Fruit fly (Drosophila melanogaster): ENCODE results near the gene CG15743.
A peak's percentile ranks its signal among the peaks of the same experiment; 100 is the strongest.

The CG15743 gene

DNA sequence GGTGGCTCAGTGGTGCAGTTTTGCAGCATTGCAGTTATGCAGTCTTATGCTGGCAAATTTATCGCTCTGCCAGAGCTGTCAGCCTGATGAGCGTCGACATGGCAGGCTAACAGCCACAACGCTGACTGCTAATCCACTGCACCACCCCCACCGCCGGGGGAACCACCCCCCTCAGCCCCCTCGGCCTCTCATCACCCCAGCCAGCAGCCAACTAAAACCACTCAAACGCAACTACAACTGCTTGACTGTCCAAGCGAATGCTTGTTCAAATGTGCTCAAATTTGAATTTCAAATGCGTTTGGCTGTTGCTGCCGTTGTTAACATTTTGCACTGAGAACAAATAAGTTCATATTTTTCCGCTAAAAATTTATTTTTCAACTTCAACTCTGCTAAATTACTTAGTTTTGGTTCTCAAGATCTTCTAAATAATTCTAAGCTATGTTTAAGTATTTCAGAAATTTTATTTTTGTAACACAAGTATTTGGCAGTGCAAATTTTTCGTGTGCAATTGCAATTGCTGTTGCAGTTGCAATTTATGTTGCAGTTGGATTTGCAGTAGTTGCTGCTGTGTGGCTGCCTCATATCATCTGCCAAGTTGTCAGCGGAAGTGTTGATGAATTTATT is 47.1 kb upstream of the CG15743 start:
- no peak for TF ChIP-seq danr (GFP tag; IDR thresholded peaks at IDR 0.05)
- TF ChIP-seq Jarid2 (GFP tag; optimal IDR thresholded peaks at IDR 0.05): no peak
- TF ChIP-seq CG8944 (GFP tag; optimal IDR thresholded peaks at IDR 0.05): no peak
- no peak for TF ChIP-seq CG1602 (GFP tag; optimal IDR thresholded peaks at IDR 0.05)
- TF ChIP-seq cato (GFP tag; optimal IDR thresholded peaks at IDR 0.05; ENCODE audit: borderline replicate concordance): no peak
- TF ChIP-seq Dfd (GFP tag; optimal IDR thresholded peaks at IDR 0.05): no peak
- TF ChIP-seq stc (GFP tag; IDR thresholded peaks at IDR 0.05): no peak
- no peak for TF ChIP-seq CG9932 (GFP tag; IDR thresholded peaks at IDR 0.05)
- TF ChIP-seq cad (GFP tag; optimal IDR thresholded peaks at IDR 0.05): no peak
- no peak for TF ChIP-seq Sin3A (optimal IDR thresholded peaks at IDR 0.05)
- TF ChIP-seq HHEX (GFP tag; optimal IDR thresholded peaks at IDR 0.05): no peak
- TF ChIP-seq CG10274 (GFP tag; optimal IDR thresholded peaks at IDR 0.05): no peak
- no peak for TF ChIP-seq gt (GFP tag; IDR thresholded peaks at IDR 0.05)
- no peak for TF ChIP-seq bab2 (GFP tag; optimal IDR thresholded peaks at IDR 0.05)
- no peak for TF ChIP-seq CG2116 (GFP tag; optimal IDR thresholded peaks at IDR 0.05)
- TF ChIP-seq CG13287 (GFP tag; IDR thresholded peaks at IDR 0.05; ENCODE audit: partially characterized antibody): no peak
- TF ChIP-seq z (GFP tag; IDR thresholded peaks at IDR 0.05): peak; percentile 76
- TF ChIP-seq CG14441 (GFP tag; IDR thresholded peaks at IDR 0.05): no peak
- TF ChIP-seq Eip74EF (GFP tag; optimal IDR thresholded peaks at IDR 0.05): peak in 1 of 2 experiments; percentile 10
- no peak for TF ChIP-seq CG17829 (tag; optimal IDR thresholded peaks at IDR 0.05)
- TF ChIP-seq Stat92E (GFP tag; optimal IDR thresholded peaks at IDR 0.05): no peak
- peak; percentile 23 for TF ChIP-seq nmo (GFP tag; optimal IDR thresholded peaks at IDR 0.05)
- no peak for TF ChIP-seq pnt (GFP tag; optimal IDR thresholded peaks at IDR 0.05)
- TF ChIP-seq Camta (GFP tag; optimal IDR thresholded peaks at IDR 0.05): no peak
- no peak for TF ChIP-seq zfh1 (GFP tag; IDR thresholded peaks at IDR 0.05)
- TF ChIP-seq fd64A (GFP tag; optimal IDR thresholded peaks at IDR 0.05): no peak
- no peak for TF ChIP-seq Oaz (GFP tag; IDR thresholded peaks at IDR 0.05)
- TF ChIP-seq CG17186 (GFP tag; optimal IDR thresholded peaks at IDR 0.05): no peak
- no peak; the same call in 1 of the 2 replicates for TF ChIP-seq chm (GFP tag; IDR thresholded peaks at IDR 0.05)
- no peak for TF ChIP-seq CG18011 (GFP tag; optimal IDR thresholded peaks at IDR 0.05)
- TF ChIP-seq wor (GFP tag; IDR thresholded peaks at IDR 0.05): no peak
- TF ChIP-seq lab (GFP tag; optimal IDR thresholded peaks at IDR 0.05): no peak
- no peak for TF ChIP-seq run (tag; optimal IDR thresholded peaks at IDR 0.05)
- peak; percentile 25 for TF ChIP-seq CG4424 (GFP tag; optimal IDR thresholded peaks at IDR 0.05)
- TF ChIP-seq CG6765 (GFP tag; optimal IDR thresholded peaks at IDR 0.05): no peak
- no peak for TF ChIP-seq Mes4 (GFP tag; optimal IDR thresholded peaks at IDR 0.05)
- no peak for TF ChIP-seq klu (GFP tag; IDR thresholded peaks at IDR 0.05)
- TF ChIP-seq CG2120 (GFP tag; optimal IDR thresholded peaks at IDR 0.05): no peak
- TF ChIP-seq Sox102F (GFP tag; optimal IDR thresholded peaks at IDR 0.05): peak; percentile 60
- TF ChIP-seq vfl (GFP tag; optimal IDR thresholded peaks at IDR 0.05): no peak
- TF ChIP-seq btn (GFP tag; optimal IDR thresholded peaks at IDR 0.05): no peak
- TF ChIP-seq CHES-1-like (GFP tag; optimal IDR thresholded peaks at IDR 0.05): no peak
- TF ChIP-seq amos (GFP tag; IDR thresholded peaks at IDR 0.05; ENCODE audit: partially characterized antibody): no peak
- no peak for TF ChIP-seq CG3407 (GFP tag; optimal IDR thresholded peaks at IDR 0.05)
- peak; percentile 60 for TF ChIP-seq gem (tag; optimal IDR thresholded peaks at IDR 0.05)
- no peak for TF ChIP-seq B-H2 (GFP tag; optimal IDR thresholded peaks at IDR 0.05)
- TF ChIP-seq CG6654 (GFP tag; optimal IDR thresholded peaks at IDR 0.05): no peak
- TF ChIP-seq fd3F (GFP tag; optimal IDR thresholded peaks at IDR 0.05): no peak
- no peak for TF ChIP-seq CG7372 (GFP tag; IDR thresholded peaks at IDR 0.05)
- TF ChIP-seq Dll (GFP tag; IDR thresholded peaks at IDR 0.05; ENCODE audit: partially characterized antibody): no peak
- TF ChIP-seq dmrt11E (tag; optimal IDR thresholded peaks at IDR 0.05): no peak

All from whole organism, embryonic.